Worm (Caenorhabditis elegans): ENCODE data around the gene zip-5.

zip-5 gene

ce11 chrV:13309806-13310205, 45.5 kb downstream of the zip-5 start (continued):
- TF ChIP-seq ztf-18 (tag; optimal IDR thresholded peaks at IDR 0.05) (no peak), repo-1 (tag; optimal IDR thresholded peaks at IDR 0.05) (peak; percentile 20), hrde-1 (tag; optimal IDR thresholded peaks at IDR 0.05; ENCODE audit: borderline replicate concordance) (peak; percentile 78), sptf-2 (GFP tag; optimal IDR thresholded peaks at IDR 0.05) (no peak), F52B5.7 (tag; optimal IDR thresholded peaks at IDR 0.05) (peak; percentile 21), nfya-2 (GFP tag; IDR thresholded peaks at IDR 0.05) (no peak), Y67H2A.10 (GFP tag; conservative IDR thresholded peaks at IDR 0.05) (no peak), nhr-80 (tag; optimal IDR thresholded peaks at IDR 0.05) (no peak), Y56A3A.18 (GFP tag; IDR thresholded peaks at IDR 0.05) (no peak), chd-7 (tag; optimal IDR thresholded peaks at IDR 0.05) (no peak), snpc-1.3 (tag; optimal IDR thresholded peaks at IDR 0.05; ENCODE audit: insufficient read depth) (no peak), bed-2 (GFP tag; IDR thresholded peaks at IDR 0.05) (no peak), ekl-4 (GFP tag; IDR thresholded peaks at IDR 0.05) (peak; percentile 72; the same call in 1 of the 2 replicates), unc-130 (GFP tag; optimal IDR thresholded peaks at IDR 0.05) (peak; percentile 13), hsf-1 (GFP tag; IDR thresholded peaks at IDR 0.05) (peak; percentile 68), rec-8 (tag; optimal IDR thresholded peaks at IDR 0.05) (no peak), nfya-1 (tag; optimal IDR thresholded peaks at IDR 0.05; ENCODE audit: borderline replicate concordance, insufficient read depth) (no peak), egl-44 (GFP tag; IDR thresholded peaks at IDR 0.05) (no peak), snpc-4 (GFP tag; optimal IDR thresholded peaks at IDR 0.05) (peak; percentile 10), snpc-4 (tag; optimal IDR thresholded peaks at IDR 0.05) (peak in 1 of 4 experiments; percentile 21), madf-8 (GFP tag; conservative IDR thresholded peaks at IDR 0.05) (no peak)

DNA sequence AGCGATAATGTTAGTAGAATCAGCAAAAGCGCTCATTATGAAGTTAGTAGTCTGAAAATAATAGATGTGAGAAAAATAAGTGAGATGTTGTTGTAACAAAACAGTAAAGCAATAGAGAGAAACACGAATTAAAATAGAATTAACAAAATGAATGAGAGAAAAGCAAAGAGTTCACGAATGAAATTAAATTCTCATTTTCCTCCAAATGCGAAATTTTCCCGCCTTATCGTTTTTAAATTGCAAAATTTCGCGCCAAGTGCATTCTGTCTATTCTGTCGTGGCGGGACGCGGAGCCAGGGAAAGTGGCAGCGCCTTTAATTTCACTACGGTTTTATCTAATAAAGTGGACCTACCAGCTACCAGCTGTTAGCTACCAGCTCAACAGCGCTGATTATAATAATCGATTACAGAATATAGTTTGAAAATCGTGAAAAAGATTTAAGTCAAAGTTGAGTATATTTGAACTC, 47.9 kb downstream of the zip-5 start, which contains the start of gene nasp-2:
Gene nasp-2 (minus strand): TSS at position 51 of the 467 bp plus-strand sequence.
- TF ChIP-seq rpc-1 (optimal IDR thresholded peaks at IDR 0.05) (no peak), rpc-1 (tag; optimal IDR thresholded peaks at IDR 0.05) (peak; percentile 14), hmg-20 (GFP tag; IDR thresholded peaks at IDR 0.05) (peak; percentile 64), Y53F4B.3 (GFP tag; IDR thresholded peaks at IDR 0.05) (peak; percentile 89), Y53G8AR.9 (GFP tag; conservative IDR thresholded peaks at IDR 0.05) (peak; percentile 92), C06A6.2 (GFP tag; conservative IDR thresholded peaks at IDR 0.05) (no peak), cebp-1 (GFP tag; IDR thresholded peaks at IDR 0.05) (no peak), cebp-1 (tag; optimal IDR thresholded peaks at IDR 0.05) (peak; percentile 25), efl-1 (GFP tag; optimal IDR thresholded peaks at IDR 0.05) (peak; percentile 100), atf-7 (tag; optimal IDR thresholded peaks at IDR 0.05) (no peak), rcor-1 (GFP tag; IDR thresholded peaks at IDR 0.05) (peak; percentile 94), madf-6 (GFP tag; IDR thresholded peaks at IDR 0.05) (peak; percentile 100), ama-1 (optimal IDR thresholded peaks at IDR 0.05) (no peak), ama-1 (GFP tag; optimal IDR thresholded peaks at IDR 0.05) (no peak), C17E4.6 (GFP tag; IDR thresholded peaks at IDR 0.05) (peak; percentile 88), dox-1 (GFP tag; IDR thresholded peaks at IDR 0.05) (peak; percentile 97), hsf-1 (GFP tag; IDR thresholded peaks at IDR 0.05) (peak; percentile 91), F33H1.4 (GFP tag; IDR thresholded peaks at IDR 0.05) (peak; percentile 99), xnd-1 (tag; optimal IDR thresholded peaks at IDR 0.05) (peak; percentile 99), snpc-3.4 (tag; optimal IDR thresholded peaks at IDR 0.05) (peak; percentile 95), lir-1 (GFP tag; conservative IDR thresholded peaks at IDR 0.05) (peak; percentile 84), ceh-100 (GFP tag; IDR thresholded peaks at IDR 0.05) (peak; percentile 73), D2030.7 (GFP tag; IDR thresholded peaks at IDR 0.05) (peak; percentile 98), let-526 (GFP tag; IDR thresholded peaks at IDR 0.05) (peak; percentile 76; the same call in 1 of the 2 replicates), F49E8.2 (tag; optimal IDR thresholded peaks at IDR 0.05; ENCODE audit: insufficient read depth) (peak; percentile 96), aptf-2 (GFP tag; conservative IDR thresholded peaks at IDR 0.05) (peak; percentile 73; the same call in 1 of the 2 replicates), ZK185.1 (tag; optimal IDR thresholded peaks at IDR 0.05; ENCODE audit: poor library complexity, severe bottlenecking) (no peak), ztf-28 (GFP tag; IDR thresholded peaks at IDR 0.05) (peak; percentile 78; the same call in 1 of the 2 replicates), mes-4 (tag; optimal IDR thresholded peaks at IDR 0.05) (no peak)

Data from whole organism, young adult.